Fruit fly (Drosophila melanogaster) whole organism, prepupa: ENCODE results near the gene CG6178.

ENCODE experiments used
- CG11902 ChIP-seq: fragments of 200-800 bp; sonication (Bioruptor generic); optimal IDR thresholded peaks from 3 replicates; lab custom pipeline; 2016; ENCODE audit warnings: missing biosample characterization, missing genetic modification characterization
- CG1621 ChIP-seq: fragments of 200-800 bp; sonication (Bioruptor generic); optimal IDR thresholded peaks from 3 replicates; lab custom pipeline; 2018; ENCODE audit warnings: missing biosample characterization, mild to moderate bottlenecking, missing genetic modification characterization
- CG16779 ChIP-seq: fragments of 200-800 bp; sonication (Bioruptor generic); optimal IDR thresholded peaks from 3 replicates; lab custom pipeline; 2017; ENCODE audit warnings: missing biosample characterization, mild to moderate bottlenecking, missing genetic modification characterization
- CG3032 ChIP-seq: fragments of 200-800 bp; optimal IDR thresholded peaks from 2 replicates; lab custom pipeline; 2019; ENCODE audit warnings: missing biosample characterization, mild to moderate bottlenecking, missing genetic modification characterization, moderate library complexity
- CG31627 ChIP-seq: fragments of 200-800 bp; sonication (Bioruptor generic); optimal IDR thresholded peaks from 3 replicates; lab custom pipeline; 2016; ENCODE audit warnings: missing biosample characterization, missing genetic modification characterization
- CG32006 ChIP-seq: fragments of 200-800 bp; sonication (Bioruptor generic); optimal IDR thresholded peaks from 3 replicates; lab custom pipeline; 2017; ENCODE audit warnings: missing biosample characterization, mild to moderate bottlenecking, missing genetic modification characterization
- CG6792 ChIP-seq: fragments of 200-800 bp; sonication (Bioruptor generic); optimal IDR thresholded peaks from 3 replicates; lab custom pipeline; 2016; ENCODE audit warnings: missing biosample characterization, missing genetic modification characterization
- CG7368 ChIP-seq: fragments of 200-800 bp; sonication (Bioruptor generic); optimal IDR thresholded peaks from 3 replicates; lab custom pipeline; 2016; ENCODE audit warnings: missing biosample characterization, missing genetic modification characterization
- CG8632 ChIP-seq: fragments of 200-800 bp; sonication (Bioruptor generic); optimal IDR thresholded peaks from 3 replicates; lab custom pipeline; 2016; ENCODE audit warnings: missing biosample characterization, missing genetic modification characterization
- Eip75B ChIP-seq: fragments of 200-800 bp; sonication (Bioruptor generic); optimal IDR thresholded peaks from 3 replicates; lab custom pipeline; 2016; ENCODE audit warnings: missing biosample characterization, missing genetic modification characterization
- Eip93F ChIP-seq: fragments of 200-800 bp; sonication (Bioruptor generic); optimal IDR thresholded peaks from 2 replicates; lab custom pipeline; 2016; ENCODE audit warnings: missing biosample characterization, mild to moderate bottlenecking, missing genetic modification characterization
- Hr38 ChIP-seq: sonication (Bioruptor generic); optimal IDR thresholded peaks from 2 replicates; lab custom pipeline; 2016; ENCODE audit warnings: missing biosample characterization, missing genetic modification characterization
- Hr4 ChIP-seq: fragments of 200-800 bp; sonication (Bioruptor generic); optimal IDR thresholded peaks from 3 replicates; lab custom pipeline; 2016; ENCODE audit warnings: missing biosample characterization, missing genetic modification characterization
- Smox ChIP-seq: fragments of 200-800 bp; sonication (Bioruptor generic); optimal IDR thresholded peaks from 3 replicates; lab custom pipeline; 2016; ENCODE audit warnings: missing biosample characterization, missing genetic modification characterization
- achi ChIP-seq: fragments of 200-800 bp; sonication (Bioruptor generic); optimal IDR thresholded peaks from 3 replicates; lab custom pipeline; 2016; ENCODE audit warnings: missing biosample characterization, missing genetic modification characterization
- dsx ChIP-seq: fragments of 200-800 bp; optimal IDR thresholded peaks from 3 replicates; lab custom pipeline; 2019; ENCODE audit warnings: missing biosample characterization, mild to moderate bottlenecking, missing genetic modification characterization, moderate library complexity; ENCODE audit not compliant: poor library complexity, severe bottlenecking
- pdm3 ChIP-seq: fragments of 200-800 bp; sonication (Bioruptor generic); optimal IDR thresholded peaks from 3 replicates; lab custom pipeline; 2016; ENCODE audit warnings: missing biosample characterization, missing genetic modification characterization
- spab ChIP-seq: fragments of 200-800 bp; sonication (Bioruptor generic); optimal IDR thresholded peaks from 2 replicates; lab custom pipeline; 2017; ENCODE audit warnings: missing biosample characterization, mild to moderate bottlenecking, missing genetic modification characterization, missing genetic modification reagents
- ss ChIP-seq, 2 experiments: fragments of 200-800 bp; sonication (Bioruptor generic); optimal IDR thresholded peaks; 2 replicates in 1 of 2; 3 replicates in 1 of 2; lab custom pipeline; 2017 to 2018; ENCODE audit warnings: mild to moderate bottlenecking in 2 of 2, missing biosample characterization in 2 of 2, missing genetic modification characterization in 2 of 2, moderate library complexity in 1 of 2
- svp ChIP-seq: fragments of 200-800 bp; sonication (Bioruptor generic); peaks from one replicate; lab custom pipeline; 2016; ENCODE audit warnings: missing biosample characterization, missing genetic modification characterization
- topi ChIP-seq: fragments of 200-800 bp; sonication (Bioruptor generic); optimal IDR thresholded peaks from 3 replicates; lab custom pipeline; 2016; ENCODE audit warnings: missing biosample characterization, missing genetic modification characterization
- vri ChIP-seq: fragments of 200-800 bp; sonication (Bioruptor generic); optimal IDR thresholded peaks from 3 replicates; lab custom pipeline; 2016; ENCODE audit warnings: missing biosample characterization, mild to moderate bottlenecking, missing genetic modification characterization

The CG6178 gene

dm6 chr3R:24204022-24204421 lies 51.9 kb downstream of the CG6178 start (continued):
- TF ChIP-seq CG1621 (tag; lab: Kevin White, UChicago) (no peak), CG3032 (peak; percentile 8), Eip75B (GFP tag; lab: Kevin White, UChicago) (peak; percentile 16), spab (GFP tag; lab: Kevin White, UChicago) (no peak), CG8632 (no peak), topi (GFP tag; lab: Kevin White, UChicago) (no peak), CG7368 (GFP tag; lab: Kevin White, UChicago) (no peak), achi (peak; percentile 34), Hr4 (peak; percentile 82), ss (GFP tag; optimal IDR thresholded peaks at IDR 0.05; lab: Kevin White, UChicago) (no peak), CG6792 (no peak), svp (GFP tag; lab: Kevin White, UChicago) (no peak), pdm3 (GFP tag; lab: Kevin White, UChicago) (peak; percentile 40), CG11902 (GFP tag; lab: Kevin White, UChicago) (no peak), Smox (GFP tag; lab: Kevin White, UChicago) (no peak), Hr38 (GFP tag; lab: Kevin White, UChicago) (no peak), Eip93F (GFP tag; lab: Kevin White, UChicago) (no peak), CG32006 (peak; percentile 87), vri (GFP tag; lab: Kevin White, UChicago) (no peak), dsx (GFP tag; lab: Kevin White, UChicago) (no peak), CG31627 (GFP tag; lab: Kevin White, UChicago) (peak; percentile 22), CG16779 (tag; lab: Kevin White, UChicago) (no peak)
